Fruit fly (Drosophila melanogaster) whole organism, wandering third instar larva: ENCODE results near the gene Det.

Experiments
- Abd-B ChIP-seq: fragments of >200 bp; optimal IDR thresholded peaks from 2 replicates; lab custom pipeline; 2017; ENCODE audit warnings: missing biosample characterization, missing genetic modification characterization
- CG32264 ChIP-seq: fragments of 200-800 bp; sonication (Bioruptor generic); optimal IDR thresholded peaks from 2 replicates; lab custom pipeline; 2016; ENCODE audit warnings: missing biosample characterization, missing genetic modification characterization
- CG9705 ChIP-seq: fragments of 200-800 bp; sonication (Bioruptor generic); optimal IDR thresholded peaks from 2 replicates; lab custom pipeline; 2018; ENCODE audit warnings: missing biosample characterization, mild to moderate bottlenecking, missing genetic modification characterization
- Dif ChIP-seq: fragments of 200-275, 200-300 bp; sonication (Bioruptor generic); optimal IDR thresholded peaks from 2 replicates; lab custom pipeline; 2018; ENCODE audit warnings: missing biosample characterization, missing genetic modification characterization; ENCODE audit not compliant: partially characterized antibody
- Hr83 ChIP-seq: fragments of 200-300 bp; sonication (Bioruptor generic); optimal IDR thresholded peaks from 2 replicates; lab custom pipeline; 2016; ENCODE audit warnings: missing biosample characterization, mild to moderate bottlenecking, missing genetic modification characterization, moderate library complexity; ENCODE audit not compliant: poor library complexity, severe bottlenecking
- N ChIP-seq: fragments of >200 bp; optimal IDR thresholded peaks from 2 replicates; lab custom pipeline; 2018; ENCODE audit warnings: missing biosample characterization, missing external identifiers, missing genetic modification characterization
- OdsH ChIP-seq: fragments of 200-800 bp; sonication (Bioruptor generic); optimal IDR thresholded peaks from 2 replicates; lab custom pipeline; 2016; ENCODE audit warnings: missing biosample characterization, mild to moderate bottlenecking, missing genetic modification characterization
- h ChIP-seq: fragments of 200-800 bp; sonication (Bioruptor generic); optimal IDR thresholded peaks from 3 replicates; lab custom pipeline; 2016; ENCODE audit warnings: missing biosample characterization, mild to moderate bottlenecking, missing genetic modification characterization
- psq ChIP-seq: fragments of 200-800 bp; sonication (Bioruptor generic); optimal IDR thresholded peaks from 3 replicates; lab custom pipeline; 2017; ENCODE audit warnings: missing biosample characterization, mild to moderate bottlenecking, missing genetic modification characterization, moderate library complexity
- rgr ChIP-seq: fragments of 200-800 bp; sonication (Bioruptor generic); optimal IDR thresholded peaks from 3 replicates; lab custom pipeline; 2016; ENCODE audit warnings: missing biosample characterization, mild to moderate bottlenecking, missing genetic modification characterization
- woc ChIP-seq: sonication (Bioruptor generic); optimal IDR thresholded peaks from 2 replicates; lab custom pipeline; 2016; ENCODE audit warnings: missing biosample characterization, mild to moderate bottlenecking, missing genetic modification characterization

dm6 chr3R:17142304-17142703 lies 7.2 kb upstream of the Det start, which contains the start of gene TwdlW:
- TF ChIP-seq Abd-B (GFP tag; lab: Kevin White, UChicago) (no peak), OdsH (no peak), psq (GFP tag; lab: Kevin White, UChicago) (no peak), N (GFP tag; lab: Kevin White, UChicago) (no peak), Dif (GFP tag; lab: Kevin White, UChicago) (no peak), h (GFP tag; lab: Kevin White, UChicago) (no peak), Hr83 (GFP tag; lab: Kevin White, UChicago) (no peak), rgr (GFP tag; lab: Kevin White, UChicago) (no peak), woc (GFP tag; lab: Kevin White, UChicago) (no peak), CG9705 (GFP tag; lab: Kevin White, UChicago) (no peak), CG32264 (GFP tag; lab: Kevin White, UChicago) (no peak)
